Worm (Caenorhabditis elegans) whole organism, young adult: ENCODE results near the gene cpr-8.

Experiments
- ZK185.1 ChIP-seq: sonication (generic microtip); optimal IDR thresholded peaks from 2 replicates; lab custom pipeline; 2016; ENCODE audit warnings: mild to moderate bottlenecking, missing genetic modification characterization, missing compliant biosample characterization; ENCODE audit not compliant: poor library complexity, severe bottlenecking
- bed-2 ChIP-seq: fragments of 200-800 bp; sonication (Bioruptor generic); IDR thresholded peaks from 2 replicates; pipeline ENCODE4 v1.3.6; 2022; ENCODE audit warnings: missing genetic modification reagents, missing genetic modification characterization, missing compliant biosample characterization
- ceh-27 ChIP-seq: fragments of 200-800 bp; sonication (Bioruptor generic); optimal IDR thresholded peaks from 2 replicates; lab custom pipeline; 2018; ENCODE audit warnings: mild to moderate bottlenecking, missing genetic modification characterization, moderate library complexity, missing compliant biosample characterization
- ceh-40 ChIP-seq: fragments of 200-800 bp; sonication (Bioruptor generic); IDR thresholded peaks from 2 replicates; pipeline ENCODE4 v1.3.6; 2022; ENCODE audit warnings: missing genetic modification characterization, missing compliant biosample characterization
- dox-1 ChIP-seq: fragments of 200-800 bp; sonication (Bioruptor generic); IDR thresholded peaks from 2 replicates; pipeline ENCODE4 v1.3.6; 2022; ENCODE audit warnings: missing genetic modification reagents, missing genetic modification characterization, missing compliant biosample characterization
- dpff-1 ChIP-seq: sonication (generic microtip); optimal IDR thresholded peaks from 2 replicates; lab custom pipeline; 2017; ENCODE audit warnings: mild to moderate bottlenecking, missing genetic modification characterization, missing compliant biosample characterization
- nfya-1 ChIP-seq: sonication (generic microtip); optimal IDR thresholded peaks from 2 replicates; lab custom pipeline; 2017; ENCODE audit warnings: antibody characterized with exemption, missing compliant biosample characterization, missing genetic modification characterization, borderline replicate concordance; ENCODE audit not compliant: insufficient read depth
- rec-8 ChIP-seq, 2 experiments: sonication (generic microtip); optimal IDR thresholded peaks; 2 replicates each; lab custom pipeline; 2016; ENCODE audit warnings: mild to moderate bottlenecking in 2 of 2, missing genetic modification characterization in 2 of 2, missing genetic modification reagents in 2 of 2, missing genotype in 2 of 2, missing biosample characterization in 1 of 2, missing compliant biosample characterization in 1 of 2, moderate library complexity in 1 of 2
- snpc-4 ChIP-seq, 5 experiments: fragments of 150-350 bp in 1 of 5; sonication (generic microtip) in 4 of 5; optimal IDR thresholded peaks; 2 replicates each; lab custom pipeline; 2014 to 2018; ENCODE audit warnings: missing genetic modification characterization in 5 of 5, missing biosample characterization in 3 of 5, antibody characterized with exemption in 2 of 5, mild to moderate bottlenecking in 2 of 5, missing compliant biosample characterization in 2 of 5, missing genotype in 2 of 5, moderate library complexity in 2 of 5, missing genetic modification reagents in 1 of 5
- ztf-22 ChIP-seq: fragments of 200-800 bp; sonication (Bioruptor generic); optimal IDR thresholded peaks from 2 replicates; lab custom pipeline; 2018; ENCODE audit warnings: mild to moderate bottlenecking, missing genetic modification characterization, moderate library complexity, missing compliant biosample characterization

ce11 chrV:1112658-1113057, 21.7 kb upstream of the cpr-8 start, which contains the start of gene Y50D4B.1:
- TF ChIP-seq ZK185.1: no peak
- no peak for TF ChIP-seq bed-2 (GFP tag; lab: Robert Waterston, UW)
- no peak for TF ChIP-seq nfya-1 (tag; lab: Kevin White, UChicago)
- TF ChIP-seq snpc-4 (GFP tag; optimal IDR thresholded peaks at IDR 0.05; lab: Kevin White, UChicago): no peak
- TF ChIP-seq snpc-4 (tag; optimal IDR thresholded peaks at IDR 0.05; lab: Kevin White, UChicago): no peak
- no peak for TF ChIP-seq dpff-1
- TF ChIP-seq ztf-22 (GFP tag; lab: Kevin White, UChicago): no peak
- no peak for TF ChIP-seq rec-8 (tag; optimal IDR thresholded peaks at IDR 0.05; lab: Kevin White, UChicago)
- no peak for TF ChIP-seq ceh-40 (GFP tag; lab: Robert Waterston, UW)
- TF ChIP-seq dox-1: no peak
- no peak for TF ChIP-seq ceh-27 (GFP tag; lab: Kevin White, UChicago)
